Fruit fly (Drosophila melanogaster) whole organism, wandering third instar larva: ENCODE measurements around the gene CG33494.

Experiments used
- Abd-B ChIP-seq: fragments of >200 bp; optimal IDR thresholded peaks from 2 replicates; lab custom pipeline; 2017; ENCODE audit warnings: missing biosample characterization, missing genetic modification characterization
- CG32264 ChIP-seq: fragments of 200-800 bp; sonication (Bioruptor generic); optimal IDR thresholded peaks from 2 replicates; lab custom pipeline; 2016; ENCODE audit warnings: missing biosample characterization, missing genetic modification characterization
- CG9705 ChIP-seq: fragments of 200-800 bp; sonication (Bioruptor generic); optimal IDR thresholded peaks from 2 replicates; lab custom pipeline; 2018; ENCODE audit warnings: missing biosample characterization, mild to moderate bottlenecking, missing genetic modification characterization
- CrebA ChIP-seq: fragments of 200-800 bp; sonication (Bioruptor generic); optimal IDR thresholded peaks from 2 replicates; lab custom pipeline; 2016; ENCODE audit warnings: missing biosample characterization, mild to moderate bottlenecking, missing genetic modification characterization, borderline replicate concordance
- Dfd ChIP-seq: fragments of >200 bp; optimal IDR thresholded peaks from 2 replicates; lab custom pipeline; 2017; ENCODE audit warnings: missing biosample characterization, missing genetic modification characterization
- Dif ChIP-seq: fragments of 200-275, 200-300 bp; sonication (Bioruptor generic); optimal IDR thresholded peaks from 2 replicates; lab custom pipeline; 2018; ENCODE audit warnings: missing biosample characterization, missing genetic modification characterization; ENCODE audit not compliant: partially characterized antibody
- GATAd ChIP-seq: sonication (Bioruptor generic); optimal IDR thresholded peaks from 2 replicates; lab custom pipeline; 2016; ENCODE audit warnings: missing biosample characterization, missing genetic modification characterization
- HLH106 ChIP-seq: fragments of 200-800 bp; optimal IDR thresholded peaks from 3 replicates; lab custom pipeline; 2019; ENCODE audit warnings: missing biosample characterization, mild to moderate bottlenecking, missing genetic modification characterization, moderate library complexity
- Hnf4 ChIP-seq: fragments of 200-800 bp; sonication (Bioruptor generic); optimal IDR thresholded peaks from 2 replicates; lab custom pipeline; 2016; ENCODE audit warnings: missing biosample characterization, mild to moderate bottlenecking, missing genetic modification characterization
- Hr78 ChIP-seq: fragments of >200 bp; optimal IDR thresholded peaks from 2 replicates; lab custom pipeline; 2017; ENCODE audit warnings: missing biosample characterization, missing genetic modification characterization
- Hr83 ChIP-seq: fragments of 200-300 bp; sonication (Bioruptor generic); optimal IDR thresholded peaks from 2 replicates; lab custom pipeline; 2016; ENCODE audit warnings: missing biosample characterization, mild to moderate bottlenecking, missing genetic modification characterization, moderate library complexity; ENCODE audit not compliant: poor library complexity, severe bottlenecking
- Jra ChIP-seq: sonication (Bioruptor generic); optimal IDR thresholded peaks from 2 replicates; lab custom pipeline; 2016; ENCODE audit warnings: missing biosample characterization, missing genetic modification characterization
- Mio ChIP-seq: sonication (Bioruptor generic); optimal IDR thresholded peaks from 2 replicates; lab custom pipeline; 2016; ENCODE audit warnings: missing biosample characterization, missing genetic modification characterization
- Myc ChIP-seq: fragments of >200 bp; optimal IDR thresholded peaks from 2 replicates; lab custom pipeline; 2017
- N ChIP-seq: fragments of >200 bp; optimal IDR thresholded peaks from 2 replicates; lab custom pipeline; 2018; ENCODE audit warnings: missing biosample characterization, missing external identifiers, missing genetic modification characterization
- OdsH ChIP-seq: fragments of 200-800 bp; sonication (Bioruptor generic); optimal IDR thresholded peaks from 2 replicates; lab custom pipeline; 2016; ENCODE audit warnings: missing biosample characterization, mild to moderate bottlenecking, missing genetic modification characterization
- Rel ChIP-seq, 2 experiments: fragments of 200-800 bp; sonication (Bioruptor generic) in 1 of 2; optimal IDR thresholded peaks; 2 replicates in 1 of 2; 3 replicates in 1 of 2; lab custom pipeline; 2016 to 2019; ENCODE audit warnings: mild to moderate bottlenecking in 2 of 2, missing biosample characterization in 2 of 2, missing genetic modification characterization in 2 of 2, moderate library complexity in 1 of 2
- Sp1 ChIP-seq: fragments of 200-800 bp; sonication (Bioruptor generic); optimal IDR thresholded peaks from 3 replicates; lab custom pipeline; 2019; ENCODE audit warnings: missing biosample characterization, mild to moderate bottlenecking, missing genetic modification characterization, moderate library complexity
- Vsx2 ChIP-seq: fragments of 200-300, 225-300 bp; sonication (Bioruptor generic); optimal IDR thresholded peaks from 2 replicates; lab custom pipeline; 2018; ENCODE audit warnings: missing biosample characterization, missing genetic modification characterization; ENCODE audit not compliant: partially characterized antibody
- br ChIP-seq: fragments of 200-800 bp; sonication (Bioruptor generic); optimal IDR thresholded peaks from 2 replicates; lab custom pipeline; 2016; ENCODE audit warnings: missing biosample characterization, missing genetic modification characterization
- brk ChIP-seq: fragments of 200-800 bp; sonication (Bioruptor generic); optimal IDR thresholded peaks from 2 replicates; lab custom pipeline; 2016; ENCODE audit warnings: missing biosample characterization, mild to moderate bottlenecking, missing genetic modification characterization
- dl ChIP-seq, 2 experiments: fragments of 175-275, 200-275 bp in 1 of 2; fragments of 200-275 bp in 1 of 2; sonication (Bioruptor generic); optimal IDR thresholded peaks; lab custom pipeline; 2018; ENCODE audit warnings: mild to moderate bottlenecking in 2 of 2, missing biosample characterization in 2 of 2, missing genetic modification characterization in 2 of 2, moderate library complexity in 2 of 2; ENCODE audit not compliant: partially characterized antibody in 2 of 2, insufficient read depth in 1 of 2
- dmrt93B ChIP-seq: fragments of 200-800 bp; sonication (Bioruptor generic); optimal IDR thresholded peaks from 2 replicates; lab custom pipeline; 2018; ENCODE audit warnings: missing biosample characterization, mild to moderate bottlenecking, missing genetic modification characterization
- dsf ChIP-seq: sonication (Bioruptor generic); optimal IDR thresholded peaks from 2 replicates; lab custom pipeline; 2016; ENCODE audit warnings: missing biosample characterization, missing genetic modification characterization, borderline replicate concordance
- ey ChIP-seq: fragments of 200-800 bp; sonication (Bioruptor generic); optimal IDR thresholded peaks from 2 replicates; lab custom pipeline; 2016; ENCODE audit warnings: missing biosample characterization, missing genetic modification characterization
- foxo ChIP-seq, 2 experiments: fragments of 200-800 bp; sonication (Bioruptor generic); optimal IDR thresholded peaks; 2 replicates in 1 of 2; 3 replicates in 1 of 2; lab custom pipeline; 2016 to 2017; ENCODE audit warnings: missing biosample characterization in 2 of 2, missing genetic modification characterization in 2 of 2
- fru ChIP-seq: fragments of 200-800 bp; sonication (Bioruptor generic); optimal IDR thresholded peaks from 3 replicates; lab custom pipeline; 2016; ENCODE audit warnings: missing biosample characterization, mild to moderate bottlenecking, missing genetic modification characterization
- h ChIP-seq: fragments of 200-800 bp; sonication (Bioruptor generic); optimal IDR thresholded peaks from 3 replicates; lab custom pipeline; 2016; ENCODE audit warnings: missing biosample characterization, mild to moderate bottlenecking, missing genetic modification characterization
- jim ChIP-seq: fragments of 175-275, 200-325 bp; sonication (Bioruptor generic); optimal IDR thresholded peaks from 2 replicates; lab custom pipeline; 2016; ENCODE audit warnings: missing biosample characterization, mild to moderate bottlenecking, missing genetic modification characterization
- lola ChIP-seq: fragments of >200 bp; optimal IDR thresholded peaks from 2 replicates; lab custom pipeline; 2017; ENCODE audit warnings: missing biosample characterization, missing genetic modification characterization
- pan ChIP-seq: fragments of >200 bp; optimal IDR thresholded peaks from 2 replicates; lab custom pipeline; 2017
- psq ChIP-seq: fragments of 200-800 bp; sonication (Bioruptor generic); optimal IDR thresholded peaks from 3 replicates; lab custom pipeline; 2017; ENCODE audit warnings: missing biosample characterization, mild to moderate bottlenecking, missing genetic modification characterization, moderate library complexity
- rgr ChIP-seq: fragments of 200-800 bp; sonication (Bioruptor generic); optimal IDR thresholded peaks from 3 replicates; lab custom pipeline; 2016; ENCODE audit warnings: missing biosample characterization, mild to moderate bottlenecking, missing genetic modification characterization
- sage ChIP-seq: fragments of 200-800 bp; sonication (Bioruptor generic); optimal IDR thresholded peaks from 2 replicates; lab custom pipeline; 2016; ENCODE audit warnings: missing biosample characterization, mild to moderate bottlenecking, missing genetic modification characterization
- sv ChIP-seq: fragments of 200-800 bp; sonication (Bioruptor generic); optimal IDR thresholded peaks from 3 replicates; lab custom pipeline; 2016; ENCODE audit warnings: missing biosample characterization, missing genetic modification characterization
- tai ChIP-seq: sonication (Bioruptor generic); optimal IDR thresholded peaks from 2 replicates; lab custom pipeline; 2016; ENCODE audit warnings: missing biosample characterization, missing genetic modification characterization
- usp ChIP-seq: fragments of >200 bp; optimal IDR thresholded peaks from 2 replicates; lab custom pipeline; 2017; ENCODE audit warnings: missing biosample characterization, missing genetic modification characterization
- woc ChIP-seq: sonication (Bioruptor generic); optimal IDR thresholded peaks from 2 replicates; lab custom pipeline; 2016; ENCODE audit warnings: missing biosample characterization, mild to moderate bottlenecking, missing genetic modification characterization

Gene CG33494

dm6 chr3R:25489116-25489515, 5.8 kb downstream of the CG33494 start:
- TF ChIP-seq usp (GFP tag; lab: Kevin White, UChicago) (no peak), HLH106 (tag; lab: Kevin White, UChicago) (peak; percentile 52), sage (GFP tag; lab: Kevin White, UChicago) (peak; percentile 41), Rel (GFP tag; optimal IDR thresholded peaks at IDR 0.05; lab: Kevin White, UChicago) (peak; percentile 0), Rel (tag; optimal IDR thresholded peaks at IDR 0.05; lab: Kevin White, UChicago) (no peak), foxo (GFP tag; optimal IDR thresholded peaks at IDR 0.05; lab: Kevin White, UChicago) (peak in 1 of 2 experiments; percentile 63), ey (GFP tag; lab: Kevin White, UChicago) (no peak), dmrt93B (no peak), CG32264 (GFP tag; lab: Kevin White, UChicago) (peak; percentile 23), Myc (lab: Kevin White, UChicago) (no peak), Sp1 (GFP tag; lab: Kevin White, UChicago) (no peak)

dm6 chr3R:25482463-25483173, 12.3 kb downstream of the CG33494 start, which contains the start of the genes XNP, CG42488 and CG5116:
TSS of gene XNP (minus strand) at chr3R:25482834.
TSS of gene CG42488 (plus strand) at chr3R:25483098.
TSS of gene CG5116 (plus strand) at chr3R:25483098.
- TF ChIP-seq pan (no peak), tai (GFP tag; lab: Kevin White, UChicago) (no peak), Dif (GFP tag; lab: Kevin White, UChicago) (no peak), CG9705 (peak; percentile 61), Jra (GFP tag; lab: Kevin White, UChicago) (no peak), woc (GFP tag; lab: Kevin White, UChicago) (no peak), Myc (lab: Kevin White, UChicago) (no peak), N (GFP tag; lab: Kevin White, UChicago) (no peak), CrebA (GFP tag; lab: Kevin White, UChicago) (no peak), dsf (GFP tag; lab: Kevin White, UChicago) (no peak), HLH106 (tag; lab: Kevin White, UChicago) (peak; percentile 69), GATAd (no peak), ey (GFP tag; lab: Kevin White, UChicago) (peak; percentile 36), dmrt93B (no peak), h (no peak), jim (no peak), brk (no peak), foxo (GFP tag; optimal IDR thresholded peaks at IDR 0.05; lab: Kevin White, UChicago) (no peak), CG32264 (GFP tag; lab: Kevin White, UChicago) (no peak), sv (GFP tag; lab: Kevin White, UChicago) (peak; percentile 1), br (GFP tag; lab: Kevin White, UChicago) (no peak), Abd-B (GFP tag; lab: Kevin White, UChicago) (no peak), rgr (GFP tag; lab: Kevin White, UChicago) (no peak), OdsH (GFP tag; lab: Kevin White, UChicago) (peak; percentile 30), usp (GFP tag; lab: Kevin White, UChicago) (no peak), Hnf4 (GFP tag; lab: Kevin White, UChicago) (no peak), Hr78 (GFP tag; lab: Kevin White, UChicago) (no peak), fru (no peak), dl (GFP tag; optimal IDR thresholded peaks at IDR 0.05; lab: Kevin White, UChicago; ENCODE audit: insufficient read depth in 1 of 2, partially characterized antibody in 2 of 2) (no peak), psq (GFP tag; lab: Kevin White, UChicago) (peak; percentile 99), Hr83 (GFP tag; lab: Kevin White, UChicago) (peak; percentile 45), lola (GFP tag; lab: Kevin White, UChicago) (no peak), Rel (GFP tag; optimal IDR thresholded peaks at IDR 0.05; lab: Kevin White, UChicago) (no peak), Rel (tag; optimal IDR thresholded peaks at IDR 0.05; lab: Kevin White, UChicago) (peak; percentile 34), Dfd (GFP tag; lab: Kevin White, UChicago) (no peak), sage (GFP tag; lab: Kevin White, UChicago) (no peak), Sp1 (GFP tag; lab: Kevin White, UChicago) (peak; percentile 61), Vsx2 (GFP tag; lab: Kevin White, UChicago) (peak; percentile 58), Mio (GFP tag; lab: Kevin White, UChicago) (no peak)
